Fruit fly (Drosophila melanogaster) whole organism, embryonic: ENCODE data around the gene Sry-alpha.

ENCODE experiments used
- CG10274 ChIP-seq: fragments of 200-800 bp; sonication (Bioruptor generic); optimal IDR thresholded peaks from 3 replicates; lab custom pipeline; 2017; ENCODE audit warnings: missing biosample characterization, mild to moderate bottlenecking, missing genetic modification characterization
- CG11398 ChIP-seq: fragments of 200-800 bp; sonication (Bioruptor generic); optimal IDR thresholded peaks from 2 replicates; lab custom pipeline; 2016; ENCODE audit warnings: missing biosample characterization, missing genetic modification characterization
- CG12104 ChIP-seq: fragments of 200-800 bp; sonication (Bioruptor generic); optimal IDR thresholded peaks from 3 replicates; lab custom pipeline; 2016; ENCODE audit warnings: missing biosample characterization, missing genetic modification characterization
- CG12299 ChIP-seq: fragments of 200-800 bp; sonication (Bioruptor generic); optimal IDR thresholded peaks from 2 replicates; lab custom pipeline; 2018; ENCODE audit warnings: missing biosample characterization, mild to moderate bottlenecking, missing genetic modification characterization
- CG12391 ChIP-seq: fragments of 200-800 bp; sonication (Bioruptor generic); optimal IDR thresholded peaks from 3 replicates; lab custom pipeline; 2018; ENCODE audit warnings: missing biosample characterization, mild to moderate bottlenecking, missing genetic modification characterization, moderate library complexity
- CG13296 ChIP-seq: fragments of 200-800 bp; sonication (Bioruptor generic); optimal IDR thresholded peaks from 3 replicates; lab custom pipeline; 2018; ENCODE audit warnings: missing biosample characterization, mild to moderate bottlenecking, missing genetic modification characterization
- CG13775 ChIP-seq: fragments of 200-800 bp; sonication (Bioruptor generic); optimal IDR thresholded peaks from 3 replicates; lab custom pipeline; 2017; ENCODE audit warnings: missing biosample characterization, mild to moderate bottlenecking, missing genetic modification characterization
- CG14965 ChIP-seq: fragments of 200-800 bp; sonication (Bioruptor generic); optimal IDR thresholded peaks from 2 replicates; lab custom pipeline; 2016; ENCODE audit warnings: missing biosample characterization, missing genetic modification characterization, borderline replicate concordance
- CG17186 ChIP-seq: fragments of 200-800 bp; sonication (Bioruptor generic); optimal IDR thresholded peaks from 3 replicates; lab custom pipeline; 2017; ENCODE audit warnings: missing biosample characterization, missing genetic modification reagents, missing genetic modification characterization
- CG17328 ChIP-seq: fragments of 200-800 bp; sonication (Bioruptor generic); IDR thresholded peaks from 2 replicates; pipeline ENCODE4 v1.3.6; 2022; ENCODE audit warnings: missing biosample characterization, missing genetic modification characterization
- CG1792 ChIP-seq: fragments of 200-800 bp; sonication (Bioruptor generic); optimal IDR thresholded peaks from 2 replicates; lab custom pipeline; 2016; ENCODE audit warnings: missing biosample characterization, missing genetic modification characterization
- CG18599 ChIP-seq: fragments of 200-800 bp; sonication (Bioruptor generic); optimal IDR thresholded peaks from 3 replicates; lab custom pipeline; 2017; ENCODE audit warnings: missing biosample characterization, missing genetic modification characterization, mild to moderate bottlenecking, moderate library complexity, missing genetic modification reagents
- CG31224 ChIP-seq: fragments of 200-800 bp; sonication (Bioruptor generic); IDR thresholded peaks from 2 replicates; pipeline ENCODE4 v1.3.6; 2022; ENCODE audit warnings: missing biosample characterization, missing genetic modification characterization
- CG31365 ChIP-seq: fragments of 200-800 bp; sonication (Bioruptor generic); optimal IDR thresholded peaks from 2 replicates; lab custom pipeline; 2018; ENCODE audit warnings: missing biosample characterization, mild to moderate bottlenecking, missing genetic modification characterization
- CG31388 ChIP-seq: fragments of 200-800 bp; sonication (Bioruptor generic); optimal IDR thresholded peaks from 2 replicates; lab custom pipeline; 2016; ENCODE audit warnings: missing biosample characterization, missing genetic modification characterization
- CG3407 ChIP-seq: fragments of 200-800 bp; sonication (Bioruptor generic); optimal IDR thresholded peaks from 2 replicates; lab custom pipeline; 2018; ENCODE audit warnings: missing biosample characterization, mild to moderate bottlenecking, missing genetic modification characterization
- CG4854 ChIP-seq: fragments of 200-800 bp; sonication (Bioruptor generic); optimal IDR thresholded peaks from 2 replicates; lab custom pipeline; 2016; ENCODE audit warnings: missing biosample characterization, missing genetic modification characterization, inconsistent platforms
- CG6791 ChIP-seq: fragments of 200-800 bp; sonication (Bioruptor generic); IDR thresholded peaks from 3 replicates; pipeline ENCODE4 v1.3.6; 2022; ENCODE audit warnings: missing biosample characterization, missing genetic modification characterization; ENCODE audit not compliant: partially characterized antibody
- CG7271 ChIP-seq: fragments of 200-800 bp; sonication (Bioruptor generic); optimal IDR thresholded peaks from 2 replicates; lab custom pipeline; 2018; ENCODE audit warnings: missing biosample characterization, mild to moderate bottlenecking, missing genetic modification characterization, moderate library complexity
- CG8359 ChIP-seq: fragments of 200-800 bp; sonication (Bioruptor generic); optimal IDR thresholded peaks from 2 replicates; lab custom pipeline; 2017; ENCODE audit warnings: missing biosample characterization, mild to moderate bottlenecking, missing genetic modification characterization, borderline replicate concordance
- CG8388 ChIP-seq: fragments of 200-800 bp; sonication (Bioruptor generic); optimal IDR thresholded peaks from 2 replicates; lab custom pipeline; 2019; ENCODE audit warnings: missing biosample characterization, mild to moderate bottlenecking, missing genetic modification characterization, moderate library complexity
- Dll ChIP-seq: fragments of 200-800 bp; sonication (Bioruptor generic); IDR thresholded peaks from 4 replicates; pipeline ENCODE4 v1.3.6; 2022; ENCODE audit warnings: missing biosample characterization, missing genetic modification characterization; ENCODE audit not compliant: partially characterized antibody
- HLH3B ChIP-seq: fragments of 200-800 bp; sonication (Bioruptor generic); IDR thresholded peaks from 2 replicates; pipeline ENCODE4 v1.3.6; 2022; ENCODE audit warnings: missing biosample characterization, missing genetic modification characterization
- Hand ChIP-seq: fragments of 200-800 bp; sonication (Bioruptor generic); optimal IDR thresholded peaks from 2 replicates; lab custom pipeline; 2017; ENCODE audit warnings: mild to moderate bottlenecking, missing biosample characterization, missing genetic modification reagents, missing genetic modification characterization
- Lhr ChIP-seq: fragments of 200-800 bp; sonication (Bioruptor generic); optimal IDR thresholded peaks from 3 replicates; lab custom pipeline; 2017; ENCODE audit warnings: mild to moderate bottlenecking, missing biosample characterization, missing genetic modification reagents, missing genetic modification characterization
- Mes4 ChIP-seq: fragments of 200-800 bp; sonication (Bioruptor generic); optimal IDR thresholded peaks from 2 replicates; lab custom pipeline; 2016; ENCODE audit warnings: missing biosample characterization, missing genetic modification characterization
- Mrtf ChIP-seq: fragments of 200-800 bp; sonication (Bioruptor generic); IDR thresholded peaks from 3 replicates; pipeline ENCODE4 v1.3.6; 2022; ENCODE audit warnings: missing biosample characterization, missing genetic modification characterization
- Rx ChIP-seq: fragments of 200-800 bp; sonication (Bioruptor generic); IDR thresholded peaks from 2 replicates; pipeline ENCODE4 v1.3.6; 2022; ENCODE audit warnings: missing biosample characterization, missing genetic modification characterization
- Side ChIP-seq: fragments of 200-800 bp; sonication (Bioruptor generic); optimal IDR thresholded peaks from 2 replicates; lab custom pipeline; 2016; ENCODE audit warnings: missing biosample characterization, missing genetic modification characterization
- Ssrp ChIP-seq: fragments of 200-800 bp; sonication (Bioruptor generic); optimal IDR thresholded peaks from 2 replicates; lab custom pipeline; 2018; ENCODE audit warnings: missing biosample characterization, mild to moderate bottlenecking, missing genetic modification characterization, moderate library complexity
- Trl ChIP-seq, 3 experiments: fragments of >200 bp in 2 of 3; fragments of 200-800 bp in 1 of 3; sonication (Bioruptor generic) in 1 of 3; optimal IDR thresholded peaks; 2 replicates in 1 of 3; 3 replicates in 2 of 3; lab custom pipeline; 2016 to 2017; ENCODE audit warnings: missing biosample characterization in 1 of 3, missing genetic modification characterization in 1 of 3
- ac ChIP-seq: fragments of 200-800 bp; sonication (Bioruptor generic); optimal IDR thresholded peaks from 3 replicates; lab custom pipeline; 2017; ENCODE audit warnings: missing biosample characterization, mild to moderate bottlenecking, missing genetic modification characterization
- ase ChIP-seq: fragments of 200-800 bp; sonication (Bioruptor generic); IDR thresholded peaks from 3 replicates; pipeline ENCODE4 v1.3.6; 2022; ENCODE audit warnings: missing biosample characterization, missing genetic modification characterization
- chm ChIP-seq: fragments of 200-800 bp; sonication (Bioruptor generic); IDR thresholded peaks from 2 replicates; pipeline ENCODE4 v1.3.6; 2022; ENCODE audit warnings: missing biosample characterization, missing genetic modification characterization
- danr ChIP-seq: fragments of 200-800 bp; sonication (Bioruptor generic); IDR thresholded peaks from 2 replicates; pipeline ENCODE4 v1.3.6; 2022; ENCODE audit warnings: missing biosample characterization, missing genetic modification characterization
- dimm ChIP-seq: fragments of 200-800 bp; sonication (Bioruptor generic); IDR thresholded peaks from 2 replicates; pipeline ENCODE4 v1.3.6; 2022; ENCODE audit warnings: missing biosample characterization, missing genetic modification characterization
- en ChIP-seq: fragments of 200-800 bp; sonication (Bioruptor generic); optimal IDR thresholded peaks from 2 replicates; lab custom pipeline; 2016; ENCODE audit warnings: missing biosample characterization, missing genetic modification characterization
- fd64A ChIP-seq: fragments of 200-800 bp; sonication (Bioruptor generic); optimal IDR thresholded peaks from 3 replicates; lab custom pipeline; 2018; ENCODE audit warnings: missing biosample characterization, mild to moderate bottlenecking, missing genetic modification characterization
- gce ChIP-seq: fragments of 200-800 bp; sonication (Bioruptor generic); IDR thresholded peaks from 3 replicates; pipeline ENCODE4 v1.3.6; 2022; ENCODE audit warnings: missing biosample characterization, missing genetic modification characterization
- gro ChIP-seq: fragments of 200-800 bp; sonication (Bioruptor generic); optimal IDR thresholded peaks from 2 replicates; lab custom pipeline; 2016; ENCODE audit warnings: missing biosample characterization, missing genetic modification characterization
- ham ChIP-seq: fragments of 200-800 bp; sonication (Bioruptor generic); IDR thresholded peaks from 2 replicates; pipeline ENCODE4 v1.3.6; 2022; ENCODE audit warnings: missing biosample characterization, missing genetic modification characterization
- hb ChIP-seq: fragments of 200-800 bp; sonication (Bioruptor generic); IDR thresholded peaks from 3 replicates; pipeline ENCODE4 v1.3.6; 2022; ENCODE audit warnings: missing biosample characterization, missing genetic modification characterization; ENCODE audit not compliant: partially characterized antibody
- hbn ChIP-seq: fragments of 200-800 bp; sonication (Bioruptor generic); IDR thresholded peaks from 2 replicates; pipeline ENCODE4 v1.3.6; 2022; ENCODE audit warnings: missing biosample characterization, missing genetic modification characterization; ENCODE audit not compliant: partially characterized antibody
- pfk ChIP-seq: fragments of 200-800 bp; sonication (Bioruptor generic); optimal IDR thresholded peaks from 2 replicates; lab custom pipeline; 2018; ENCODE audit warnings: missing biosample characterization, mild to moderate bottlenecking, missing genetic modification characterization, moderate library complexity
- pros ChIP-seq: fragments of 200-800 bp; sonication (Bioruptor generic); optimal IDR thresholded peaks from 3 replicates; lab custom pipeline; 2019; ENCODE audit warnings: missing biosample characterization, mild to moderate bottlenecking, missing genetic modification characterization, moderate library complexity
- sc ChIP-seq, 3 experiments: fragments of >200 bp in 2 of 3; fragments of 200-800 bp in 1 of 3; sonication (Bioruptor generic) in 1 of 3; optimal IDR thresholded peaks; 2 replicates in 2 of 3; 3 replicates in 1 of 3; lab custom pipeline; 2017; ENCODE audit warnings: mild to moderate bottlenecking in 1 of 3, missing biosample characterization in 1 of 3, missing genetic modification characterization in 1 of 3, missing genetic modification reagents in 1 of 3
- shn ChIP-seq: fragments of 200-800 bp; sonication (Bioruptor generic); optimal IDR thresholded peaks from 3 replicates; lab custom pipeline; 2016; ENCODE audit warnings: missing biosample characterization, missing genetic modification characterization
- tap ChIP-seq: fragments of 200-800 bp; optimal IDR thresholded peaks from 3 replicates; lab custom pipeline; 2019; ENCODE audit warnings: missing biosample characterization, mild to moderate bottlenecking, missing genetic modification characterization, moderate library complexity
- ttk ChIP-seq: fragments of 200-800 bp; sonication (Bioruptor generic); IDR thresholded peaks from 2 replicates; pipeline ENCODE4 v2.1.2; 2022; ENCODE audit warnings: missing biosample characterization, missing genetic modification characterization
- vfl ChIP-seq: fragments of 200-800 bp; sonication (Bioruptor generic); optimal IDR thresholded peaks from 2 replicates; lab custom pipeline; 2016; ENCODE audit warnings: missing biosample characterization, missing genetic modification characterization
- wor ChIP-seq: fragments of 200-800 bp; sonication (Bioruptor generic); IDR thresholded peaks from 2 replicates; pipeline ENCODE4 v1.3.6; 2022; ENCODE audit warnings: missing biosample characterization, missing genetic modification characterization

Sry-alpha gene

DNA sequence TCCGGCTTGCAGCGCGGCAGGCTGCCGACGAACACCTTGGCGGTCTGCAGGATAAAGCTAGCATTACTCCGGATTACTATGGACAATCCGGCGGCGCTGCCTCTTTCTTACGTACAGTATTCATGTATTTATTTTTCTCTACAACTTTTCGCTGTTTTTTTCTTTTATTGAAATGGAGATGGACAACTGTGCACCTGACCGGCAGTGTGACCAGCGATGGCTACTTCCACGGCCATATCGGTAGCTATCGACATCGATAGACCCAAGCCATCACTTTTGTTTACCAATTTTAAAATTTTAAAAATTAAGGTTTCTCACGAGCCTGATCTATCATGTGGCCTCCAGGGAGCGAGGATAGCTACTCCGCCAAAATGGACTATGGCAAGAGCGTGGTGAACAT lies 44.5 kb upstream of the Sry-alpha start, which contains the start of the genes CG7903 and Sas-6 (continued):
- TF ChIP-seq wor (GFP tag; lab: Robert Waterston, UW) (no peak), Dll (GFP tag; lab: Robert Waterston, UW) (peak; percentile 73), CG6791 (peak; percentile 88), Trl (optimal IDR thresholded peaks at IDR 0.05; lab: Kevin White, UChicago) (no peak), Trl (GFP tag; optimal IDR thresholded peaks at IDR 0.05; lab: Kevin White, UChicago) (peak; percentile 9), CG14965 (GFP tag; lab: Kevin White, UChicago) (no peak), CG17328 (GFP tag; lab: Robert Waterston, UW) (no peak), CG7271 (tag; lab: Kevin White, UChicago) (no peak), pfk (GFP tag; lab: Kevin White, UChicago) (no peak), gce (no peak), Lhr (GFP tag; lab: Kevin White, UChicago) (no peak), Mes4 (no peak), CG13775 (GFP tag; lab: Kevin White, UChicago) (no peak), CG1792 (GFP tag; lab: Kevin White, UChicago) (no peak), CG4854 (no peak), CG13296 (no peak), CG12299 (no peak), CG31388 (GFP tag; lab: Kevin White, UChicago) (no peak), CG12391 (tag; lab: Kevin White, UChicago) (no peak), chm (GFP tag; lab: Robert Waterston, UW) (no peak), CG8388 (no peak), shn (no peak), CG8359 (no peak), Rx (no peak), CG31224 (GFP tag; lab: Robert Waterston, UW) (no peak), CG17186 (no peak), CG31365 (tag; lab: Kevin White, UChicago) (no peak), danr (GFP tag; lab: Robert Waterston, UW) (no peak), en (no peak), ase (GFP tag; lab: Robert Waterston, UW) (no peak), hb (GFP tag; lab: Robert Waterston, UW) (peak; percentile 70; the same call in 1 of the 3 replicates), Ssrp (tag; lab: Kevin White, UChicago) (no peak), tap (tag; lab: Kevin White, UChicago) (no peak), CG11398 (no peak), Side (GFP tag; lab: Kevin White, UChicago) (no peak), ac (GFP tag; lab: Kevin White, UChicago) (no peak), CG3407 (GFP tag; lab: Kevin White, UChicago) (no peak), Mrtf (GFP tag; lab: Robert Waterston, UW) (no peak), pros (GFP tag; lab: Kevin White, UChicago) (no peak), hbn (GFP tag; lab: Robert Waterston, UW) (peak; percentile 72), gro (GFP tag; lab: Kevin White, UChicago) (no peak), dimm (GFP tag; lab: Robert Waterston, UW) (no peak), CG10274 (GFP tag; lab: Kevin White, UChicago) (no peak), ham (GFP tag; lab: Robert Waterston, UW) (no peak), ttk (GFP tag; lab: Robert Waterston, UW) (no peak), CG12104 (GFP tag; lab: Kevin White, UChicago) (no peak), sc (optimal IDR thresholded peaks at IDR 0.05; lab: Kevin White, UChicago) (no peak), sc (GFP tag; optimal IDR thresholded peaks at IDR 0.05; lab: Kevin White, UChicago) (no peak), fd64A (GFP tag; lab: Kevin White, UChicago) (no peak), vfl (GFP tag; lab: Kevin White, UChicago) (no peak), Hand (GFP tag; lab: Kevin White, UChicago) (no peak), HLH3B (GFP tag; lab: Robert Waterston, UW) (no peak), CG18599 (GFP tag; lab: Kevin White, UChicago) (no peak)
